Fruit fly (Drosophila melanogaster) Kc167 (cell line): Measurements from ENCODE around the gene PH4alphaNE1.

ENCODE experiments used
- Myc ChIP-seq: fragments of >200 bp; optimal IDR thresholded peaks from 2 replicates; lab custom pipeline; 2017; ENCODE audit warnings: missing external identifiers
- Sin3A ChIP-seq: fragments of >200 bp; optimal IDR thresholded peaks from 2 replicates; lab custom pipeline; 2018; ENCODE audit warnings: missing external identifiers
- h ChIP-seq: fragments of >200 bp; optimal IDR thresholded peaks from 3 replicates; lab custom pipeline; 2018; ENCODE audit warnings: missing external identifiers
- insv ChIP-seq: fragments of >200 bp; optimal IDR thresholded peaks from 3 replicates; lab custom pipeline; 2018; ENCODE audit warnings: missing external identifiers
- psq ChIP-seq: fragments of >200 bp; optimal IDR thresholded peaks from 2 replicates; lab custom pipeline; 2017; ENCODE audit warnings: missing external identifiers
- ttk ChIP-seq: sonication (Bioruptor generic); optimal IDR thresholded peaks from 2 replicates; lab custom pipeline; 2017; ENCODE audit warnings: missing external identifiers

- TF ChIP-seq Sin3A (lab: Kevin White, UChicago), result no peak
- no peak for TF ChIP-seq Myc
- no peak for TF ChIP-seq h
- TF ChIP-seq ttk (lab: Kevin White, UChicago), result no peak
- TF ChIP-seq psq (lab: Kevin White, UChicago), result no peak
- TF ChIP-seq insv (lab: Kevin White, UChicago), result no peak
These were observed 41.3 kb upstream of the PH4alphaNE1 start for dm6 chr3R:30541469-30541868.
